Fruit fly (Drosophila melanogaster): ENCODE measurements around the gene Msp300.

Msp300 gene

dm6 chr2L:5147188-5147855 is 46.6 kb downstream of the Msp300 start (continued):
- no peak for TF ChIP-seq dimm (GFP tag; IDR thresholded peaks at IDR 0.05)
- TF ChIP-seq CG17361 (GFP tag; IDR thresholded peaks at IDR 0.05) = no peak
- TF ChIP-seq slbo (GFP tag; IDR thresholded peaks at IDR 0.05) = peak; percentile 57
- TF ChIP-seq al (GFP tag; IDR thresholded peaks at IDR 0.05) = no peak
- no peak for TF ChIP-seq CG1832 (GFP tag; optimal IDR thresholded peaks at IDR 0.05)
- TF ChIP-seq sim (GFP tag; IDR thresholded peaks at IDR 0.05) = no peak
- no peak for TF ChIP-seq BtbVII (GFP tag; optimal IDR thresholded peaks at IDR 0.05)
- peak; percentile 45 for TF ChIP-seq Rfx (GFP tag; IDR thresholded peaks at IDR 0.05)
- peak; percentile 0 for TF ChIP-seq Med (GFP tag)
- no peak for TF ChIP-seq Kr (GFP tag; optimal IDR thresholded peaks at IDR 0.05)
- peak; percentile 26; the same call in 1 of the 2 replicates for TF ChIP-seq CG13287 (GFP tag; IDR thresholded peaks at IDR 0.05; ENCODE audit: partially characterized antibody)
- TF ChIP-seq CG7271 (tag; optimal IDR thresholded peaks at IDR 0.05) = no peak
- TF ChIP-seq Asciz (GFP tag; optimal IDR thresholded peaks at IDR 0.05) = no peak
- no peak for TF ChIP-seq Poxn (GFP tag; IDR thresholded peaks at IDR 0.05)
- TF ChIP-seq sc (optimal IDR thresholded peaks at IDR 0.05) = no peak
- TF ChIP-seq sc (GFP tag; optimal IDR thresholded peaks at IDR 0.05) = no peak
- TF ChIP-seq hkb (optimal IDR thresholded peaks at IDR 0.05) = no peak
- TF ChIP-seq hkb (GFP tag; IDR thresholded peaks at IDR 0.05) = peak; percentile 51
- TF ChIP-seq CG11093 (GFP tag; IDR thresholded peaks at IDR 0.05) = no peak
- no peak for TF ChIP-seq CG14965 (GFP tag; optimal IDR thresholded peaks at IDR 0.05; ENCODE audit: borderline replicate concordance)
- no peak for TF ChIP-seq nom (GFP tag; optimal IDR thresholded peaks at IDR 0.05)
- peak; percentile 45 for TF ChIP-seq sug (tag; optimal IDR thresholded peaks at IDR 0.05)
- TF ChIP-seq CG16815 (GFP tag; optimal IDR thresholded peaks at IDR 0.05) = no peak
- no peak for TF ChIP-seq Fer1 (GFP tag; optimal IDR thresholded peaks at IDR 0.05)
- no peak for TF ChIP-seq CG10565 (GFP tag; optimal IDR thresholded peaks at IDR 0.05)
- 0 out of 2 replicates have a peak, but pooled peaks have one; percentile 25 for TF ChIP-seq Oaz (GFP tag; IDR thresholded peaks at IDR 0.05)
- TF ChIP-seq CG6765 (GFP tag; optimal IDR thresholded peaks at IDR 0.05) = no peak
- no peak for TF ChIP-seq CG2202 (tag; optimal IDR thresholded peaks at IDR 0.05)
- TF ChIP-seq CG34224 (GFP tag; IDR thresholded peaks at IDR 0.05; ENCODE audit: partially characterized antibody) = peak; percentile 37
- TF ChIP-seq Ets65A (GFP tag) = peak; percentile 60
- TF ChIP-seq Neu2 (GFP tag; optimal IDR thresholded peaks at IDR 0.05; ENCODE audit: borderline replicate concordance) = no peak
- TF ChIP-seq NK7.1 (GFP tag; optimal IDR thresholded peaks at IDR 0.05) = no peak
- no peak for TF ChIP-seq gro (GFP tag; optimal IDR thresholded peaks at IDR 0.05)
- TF ChIP-seq CG1603 (tag; optimal IDR thresholded peaks at IDR 0.05) = no peak
- no peak for TF ChIP-seq CG18764 (GFP tag; optimal IDR thresholded peaks at IDR 0.05)
- no peak for TF ChIP-seq Hr39 (optimal IDR thresholded peaks at IDR 0.05)
- TF ChIP-seq CoRest (tag; optimal IDR thresholded peaks at IDR 0.05) = no peak
- TF ChIP-seq CG4854 (GFP tag; optimal IDR thresholded peaks at IDR 0.05) = no peak
- peak; percentile 69 for TF ChIP-seq ftz-f1 (GFP tag; optimal IDR thresholded peaks at IDR 0.05)
- TF ChIP-seq B-H2 (GFP tag; optimal IDR thresholded peaks at IDR 0.05) = no peak
- TF ChIP-seq Dref (GFP tag; IDR thresholded peaks at IDR 0.05) = no peak
- TF ChIP-seq Sry-β (GFP tag; optimal IDR thresholded peaks at IDR 0.05) = no peak
- no peak for TF ChIP-seq CG10274 (GFP tag; optimal IDR thresholded peaks at IDR 0.05)
- TF ChIP-seq amos (GFP tag; IDR thresholded peaks at IDR 0.05; ENCODE audit: partially characterized antibody) = no peak
- TF ChIP-seq CG15269 (tag; optimal IDR thresholded peaks at IDR 0.05) = peak; percentile 9
- no peak for TF ChIP-seq CG30431 (GFP tag; optimal IDR thresholded peaks at IDR 0.05)
- TF ChIP-seq CG31388 (GFP tag; optimal IDR thresholded peaks at IDR 0.05) = no peak
- no peak for TF ChIP-seq Ssrp (tag; optimal IDR thresholded peaks at IDR 0.05)
- peak; percentile 61 for TF ChIP-seq row (GFP tag; IDR thresholded peaks at IDR 0.05)
- TF ChIP-seq sd (tag; optimal IDR thresholded peaks at IDR 0.05) = peak; percentile 89
- TF ChIP-seq trem (tag; optimal IDR thresholded peaks at IDR 0.05) = no peak

All from whole organism, embryonic.